Fruit fly (Drosophila melanogaster): ENCODE measurements around the gene Parg.

DNA sequence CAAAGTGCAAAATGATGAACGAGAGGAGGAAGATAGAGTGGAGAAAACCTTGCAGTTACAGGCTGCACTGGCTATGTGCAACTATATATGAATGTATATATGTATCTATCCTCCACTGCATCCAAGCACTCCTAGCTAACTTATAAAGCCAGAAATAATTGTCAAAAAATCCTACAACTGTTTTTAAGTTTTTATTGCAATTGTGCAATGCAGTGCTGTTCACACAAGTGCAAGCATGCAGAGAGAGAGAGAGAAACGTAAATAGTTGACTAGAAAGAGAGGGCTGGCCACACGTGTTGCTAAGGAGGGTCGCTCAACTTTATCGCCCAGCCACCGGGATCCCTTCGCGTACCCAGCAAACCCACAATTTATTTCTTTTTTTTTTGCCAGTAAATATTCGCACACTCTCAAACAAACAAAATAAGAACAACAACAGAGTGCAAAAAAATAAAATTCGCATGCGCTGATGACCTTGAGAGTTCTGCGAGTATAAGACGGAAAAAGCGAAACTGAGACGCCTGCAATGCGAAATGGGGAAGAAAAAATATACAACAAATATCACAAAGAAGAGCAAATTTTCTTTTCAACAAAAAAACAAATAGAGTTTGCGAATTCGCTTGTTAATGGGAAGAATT is 2.5 kb upstream of the Parg start:
- TF ChIP-seq psq (optimal IDR thresholded peaks at IDR 0.05) (no peak), Myc (optimal IDR thresholded peaks at IDR 0.05) (no peak), h (optimal IDR thresholded peaks at IDR 0.05) (no peak), Sin3A (optimal IDR thresholded peaks at IDR 0.05) (no peak), ttk (optimal IDR thresholded peaks at IDR 0.05) (no peak), insv (optimal IDR thresholded peaks at IDR 0.05) (no peak)
